Worm (Caenorhabditis elegans) whole organism, L2 larva: ENCODE data around the gene nhr-207.
A peak's percentile ranks its signal among the peaks of the same experiment; 100 is the strongest.

Experiments
- ama-1 ChIP-seq: fragments of 150-350 bp; optimal IDR thresholded peaks from 2 replicates; lab custom pipeline; 2018; ENCODE audit warnings: inconsistent platforms
- blmp-1 ChIP-seq: sonication (generic microtip); optimal IDR thresholded peaks from 2 replicates; lab custom pipeline; 2017; ENCODE audit warnings: missing genetic modification characterization, mild to moderate bottlenecking, missing compliant biosample characterization, antibody characterized with exemption, moderate library complexity; ENCODE audit not compliant: insufficient read depth
- crh-2 ChIP-seq: sonication (generic microtip); optimal IDR thresholded peaks from 2 replicates; lab custom pipeline; 2017; ENCODE audit warnings: missing biosample characterization, missing genetic modification characterization
- lin-39 ChIP-seq: fragments of 150-350 bp; optimal IDR thresholded peaks from 2 replicates; lab custom pipeline; 2014; ENCODE audit warnings: missing biosample characterization, missing genetic modification reagents, missing genetic modification characterization
- nhr-11 ChIP-seq: fragments of 150-350 bp; optimal IDR thresholded peaks from 2 replicates; lab custom pipeline; 2014; ENCODE audit warnings: missing biosample characterization, missing genetic modification characterization
- zag-1 ChIP-seq: fragments of 150-350 bp; optimal IDR thresholded peaks from 2 replicates; lab custom pipeline; 2014; ENCODE audit warnings: missing biosample characterization, missing genetic modification characterization

- TF ChIP-seq ama-1 (lab: Kevin White, UChicago) (no peak), nhr-11 (tag; lab: Kevin White, UChicago) (no peak), crh-2 (tag; lab: Kevin White, UChicago) (peak; percentile 67), zag-1 (tag; lab: Kevin White, UChicago) (no peak), lin-39 (no peak), blmp-1 (tag; lab: Kevin White, UChicago) (no peak)
Observed at ce11 chrV:12091759-12092158, 4.2 kb upstream of the nhr-207 start, which contains the start of gene nhr-206.
